Worm (Caenorhabditis elegans): ENCODE data around the gene ergi-1.

Gene ergi-1

ce11 chrX:2018848-2019247 is 16.2 kb downstream of the ergi-1 start, which contains the start of gene Y102A11A.3:
Gene Y102A11A.3, plus strand, starts transcription at chrX:2019148.
- TF ChIP-seq nhr-11 (tag; optimal IDR thresholded peaks at IDR 0.05) = no peak
- TF ChIP-seq ztf-4 (tag; optimal IDR thresholded peaks at IDR 0.05) = no peak
- TF ChIP-seq nhr-25 (tag; optimal IDR thresholded peaks at IDR 0.05) = no peak
- TF ChIP-seq lin-39 (tag; optimal IDR thresholded peaks at IDR 0.05) = no peak
- no peak for TF ChIP-seq nhr-6 (tag; optimal IDR thresholded peaks at IDR 0.05)
- no peak for TF ChIP-seq nhr-237 (tag; optimal IDR thresholded peaks at IDR 0.05)
- no peak for TF ChIP-seq peb-1 (tag; optimal IDR thresholded peaks at IDR 0.05)
- TF ChIP-seq skn-1 (tag; optimal IDR thresholded peaks at IDR 0.05) = no peak
- TF ChIP-seq elt-1 (tag; optimal IDR thresholded peaks at IDR 0.05) = no peak
- no peak for TF ChIP-seq elt-3 (tag; optimal IDR thresholded peaks at IDR 0.05)
- TF ChIP-seq Y55F3AM.14 (GFP tag; optimal IDR thresholded peaks at IDR 0.05) = no peak
- TF ChIP-seq alr-1 (tag; optimal IDR thresholded peaks at IDR 0.05) = no peak
- no peak for TF ChIP-seq mbf-1 (tag; optimal IDR thresholded peaks at IDR 0.05)
- no peak for TF ChIP-seq zag-1 (tag; optimal IDR thresholded peaks at IDR 0.05)
- no peak for TF ChIP-seq F13H6.1 (tag; optimal IDR thresholded peaks at IDR 0.05)
- TF ChIP-seq aly-2 (tag; optimal IDR thresholded peaks at IDR 0.05) = no peak
- no peak for TF ChIP-seq crh-2 (tag; optimal IDR thresholded peaks at IDR 0.05)
- TF ChIP-seq mab-5 (tag; optimal IDR thresholded peaks at IDR 0.05) = no peak
- TF ChIP-seq ZK546.5 (tag; optimal IDR thresholded peaks at IDR 0.05) = no peak

ce11 chrX:2018211-2018610 is 16.9 kb downstream of the ergi-1 start:
- peak; percentile 19 for TF ChIP-seq skn-1 (tag; optimal IDR thresholded peaks at IDR 0.05)
- peak; percentile 82 for TF ChIP-seq fos-1 (tag; optimal IDR thresholded peaks at IDR 0.05)
- TF ChIP-seq nhr-10 (tag; optimal IDR thresholded peaks at IDR 0.05) = no peak
- no peak for TF ChIP-seq R02D3.7 (tag; optimal IDR thresholded peaks at IDR 0.05)

ce11 chrX:2014521-2014920 is 20.6 kb downstream of the ergi-1 start:
- no peak for TF ChIP-seq ceh-16 (tag; optimal IDR thresholded peaks at IDR 0.05)
- TF ChIP-seq sma-9 (GFP tag; optimal IDR thresholded peaks at IDR 0.05) = peak; percentile 27
- no peak for TF ChIP-seq sma-9 (tag; optimal IDR thresholded peaks at IDR 0.05)
- TF ChIP-seq fos-1 (tag; optimal IDR thresholded peaks at IDR 0.05) = peak; percentile 83

- TF ChIP-seq ztf-11 (tag; optimal IDR thresholded peaks at IDR 0.05) (no peak), unc-55 (GFP tag; optimal IDR thresholded peaks at IDR 0.05) (peak; percentile 60), Y55F3AM.14 (GFP tag; optimal IDR thresholded peaks at IDR 0.05) (no peak), lin-13 (GFP tag; optimal IDR thresholded peaks at IDR 0.05) (no peak)
These were observed 21.2 kb downstream of the ergi-1 start for ce11 chrX:2013912-2014311.

- TF ChIP-seq alr-1 (tag; optimal IDR thresholded peaks at IDR 0.05) (no peak), lin-11 (tag; optimal IDR thresholded peaks at IDR 0.05) (peak; percentile 6)
These were observed 22.4 kb downstream of the ergi-1 start, which contains the start of gene Y102A11A.9 for ce11 chrX:2012491-2013201. Gene Y102A11A.9, plus strand, starts transcription at chrX:2013151.

- TF ChIP-seq unc-39 (tag; optimal IDR thresholded peaks at IDR 0.05) = no peak
- TF ChIP-seq unc-62 (GFP tag; optimal IDR thresholded peaks at IDR 0.05) = no peak
- no peak for TF ChIP-seq R02D3.7 (tag; optimal IDR thresholded peaks at IDR 0.05)
- no peak for TF ChIP-seq ceh-82 (tag; optimal IDR thresholded peaks at IDR 0.05)
- TF ChIP-seq lin-13 (GFP tag; optimal IDR thresholded peaks at IDR 0.05) = no peak
- TF ChIP-seq crh-2 (tag; optimal IDR thresholded peaks at IDR 0.05) = no peak
- no peak for TF ChIP-seq nhr-77 (tag; optimal IDR thresholded peaks at IDR 0.05)
- TF ChIP-seq ztf-11 (tag; optimal IDR thresholded peaks at IDR 0.05) = no peak
- TF ChIP-seq lsy-2 (tag; optimal IDR thresholded peaks at IDR 0.05) = no peak
- no peak for TF ChIP-seq alr-1 (tag; optimal IDR thresholded peaks at IDR 0.05)
- no peak for TF ChIP-seq nhr-12 (tag; optimal IDR thresholded peaks at IDR 0.05)
- TF ChIP-seq dmd-4 (tag; optimal IDR thresholded peaks at IDR 0.05) = no peak
- TF ChIP-seq sma-9 (GFP tag; optimal IDR thresholded peaks at IDR 0.05) = no peak
- TF ChIP-seq sma-9 (tag; optimal IDR thresholded peaks at IDR 0.05) = no peak
- no peak for TF ChIP-seq snpc-4 (tag; optimal IDR thresholded peaks at IDR 0.05)
- TF ChIP-seq ama-1 (optimal IDR thresholded peaks at IDR 0.05) = no peak
- TF ChIP-seq sem-4 (tag; optimal IDR thresholded peaks at IDR 0.05) = no peak
- TF ChIP-seq nhr-129 (tag; optimal IDR thresholded peaks at IDR 0.05) = no peak
These were observed 34.6 kb downstream of the ergi-1 start for ce11 chrX:2000517-2000916.

All from whole organism, L2 larva.